Fruit fly (Drosophila melanogaster): ENCODE data around the gene Rpp20.

The Rpp20 gene

DNA sequence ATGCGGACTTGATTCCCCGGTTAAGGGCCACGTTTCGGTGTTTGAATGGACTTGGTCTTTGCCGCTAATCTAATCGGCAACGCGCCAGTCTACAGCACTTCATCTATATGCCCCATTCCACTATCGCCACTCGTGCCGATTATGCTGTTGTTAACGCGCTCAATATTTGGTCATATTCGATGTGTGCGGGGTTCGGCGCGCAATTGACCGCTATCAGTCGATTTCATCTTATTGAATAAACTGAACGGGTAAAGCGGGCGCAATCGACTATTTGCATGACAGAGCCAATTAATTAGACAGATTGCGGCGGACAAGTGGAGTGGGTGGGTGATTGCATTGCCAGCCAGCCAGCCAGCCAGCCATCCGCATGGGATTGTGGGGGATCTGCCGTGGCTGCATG lies 8.1 kb downstream of the Rpp20 start:
- TF ChIP-seq Mnt (GFP tag; optimal IDR thresholded peaks at IDR 0.05), result peak; percentile 38
- TF ChIP-seq pad (GFP tag; optimal IDR thresholded peaks at IDR 0.05), result no peak
- TF ChIP-seq cic (GFP tag; optimal IDR thresholded peaks at IDR 0.05), result peak; percentile 48

dm6 chrX:19753710-19754109 lies 9.5 kb downstream of the Rpp20 start:
- TF ChIP-seq CG5204 (GFP tag; optimal IDR thresholded peaks at IDR 0.05) (no peak), kay (GFP tag; ENCODE audit: borderline replicate concordance) (no peak), CG1620 (GFP tag; optimal IDR thresholded peaks at IDR 0.05) (no peak), CG14711 (tag; optimal IDR thresholded peaks at IDR 0.05) (no peak), pad (GFP tag; optimal IDR thresholded peaks at IDR 0.05) (no peak), CG7101 (tag; optimal IDR thresholded peaks at IDR 0.05) (no peak), CG33017 (tag; optimal IDR thresholded peaks at IDR 0.05) (no peak), ovo (GFP tag; optimal IDR thresholded peaks at IDR 0.05) (no peak), cnc (optimal IDR thresholded peaks at IDR 0.05) (no peak)

dm6 chrX:19754152-19754579 lies 9.9 kb downstream of the Rpp20 start:
- TF ChIP-seq cnc (optimal IDR thresholded peaks at IDR 0.05) (no peak), Crg-1 (GFP tag; optimal IDR thresholded peaks at IDR 0.05) (no peak), CG7045 (GFP tag; optimal IDR thresholded peaks at IDR 0.05) (no peak), bab1 (GFP tag; optimal IDR thresholded peaks at IDR 0.05) (no peak), CG33017 (tag; optimal IDR thresholded peaks at IDR 0.05) (no peak), toe (GFP tag; optimal IDR thresholded peaks at IDR 0.05) (no peak), Hr96 (GFP tag; optimal IDR thresholded peaks at IDR 0.05) (no peak), CG1620 (GFP tag; optimal IDR thresholded peaks at IDR 0.05) (no peak), pad (GFP tag; optimal IDR thresholded peaks at IDR 0.05) (peak; percentile 8), CG12768 (GFP tag; optimal IDR thresholded peaks at IDR 0.05) (peak; percentile 3), kay (GFP tag; ENCODE audit: borderline replicate concordance) (no peak), CG14711 (tag; optimal IDR thresholded peaks at IDR 0.05) (no peak), tj (GFP tag; optimal IDR thresholded peaks at IDR 0.05) (no peak), Clk (GFP tag; optimal IDR thresholded peaks at IDR 0.05) (no peak), Mnt (GFP tag; optimal IDR thresholded peaks at IDR 0.05) (peak; percentile 1), CG11617 (GFP tag; optimal IDR thresholded peaks at IDR 0.05) (no peak), CG5204 (GFP tag; optimal IDR thresholded peaks at IDR 0.05) (no peak), cic (GFP tag; optimal IDR thresholded peaks at IDR 0.05) (peak; percentile 58), CG7101 (tag; optimal IDR thresholded peaks at IDR 0.05) (no peak)

dm6 chrX:19754705-19755403 lies 10.6 kb downstream of the Rpp20 start:
- TF ChIP-seq Clk (GFP tag; optimal IDR thresholded peaks at IDR 0.05) (no peak), cnc (optimal IDR thresholded peaks at IDR 0.05) (peak; percentile 67 to 76)

DNA sequence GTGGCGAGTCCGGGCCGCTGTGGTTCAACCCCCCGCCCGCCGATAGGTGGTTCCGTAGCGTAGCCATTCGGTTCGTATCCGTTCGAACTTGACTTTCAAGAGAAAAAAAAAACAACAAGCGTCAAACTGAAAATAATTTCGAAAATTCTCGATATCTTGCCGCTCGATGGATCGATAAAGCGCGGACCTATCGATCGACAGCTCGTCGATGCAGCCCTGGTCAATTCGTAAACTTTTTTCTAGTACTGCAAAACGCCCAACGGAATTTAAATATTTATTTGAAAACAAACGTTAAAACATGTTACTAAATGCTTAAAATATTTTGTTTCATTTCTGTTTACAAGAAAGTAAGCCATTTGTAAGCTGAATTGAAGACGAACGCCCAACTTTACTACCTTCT lies 17.9 kb downstream of the Rpp20 start:
- TF ChIP-seq CG1620 (GFP tag; optimal IDR thresholded peaks at IDR 0.05) (peak; percentile 38), CG7045 (GFP tag; optimal IDR thresholded peaks at IDR 0.05) (no peak), CG7101 (tag; optimal IDR thresholded peaks at IDR 0.05) (peak; percentile 6), pad (GFP tag; optimal IDR thresholded peaks at IDR 0.05) (peak; percentile 13), CG14711 (tag; optimal IDR thresholded peaks at IDR 0.05) (no peak), Crg-1 (GFP tag; optimal IDR thresholded peaks at IDR 0.05) (peak; percentile 46), bab1 (GFP tag; optimal IDR thresholded peaks at IDR 0.05) (peak; percentile 12)

dm6 chrX:19763440-19764002 lies 19.3 kb downstream of the Rpp20 start:
- no peak for TF ChIP-seq CG1620 (GFP tag; optimal IDR thresholded peaks at IDR 0.05)
- no peak for TF ChIP-seq bab1 (GFP tag; optimal IDR thresholded peaks at IDR 0.05)
- no peak for TF ChIP-seq CG7045 (GFP tag; optimal IDR thresholded peaks at IDR 0.05)
- no peak for TF ChIP-seq cnc (optimal IDR thresholded peaks at IDR 0.05)
- no peak for TF ChIP-seq CG33017 (tag; optimal IDR thresholded peaks at IDR 0.05)
- TF ChIP-seq Crg-1 (GFP tag; optimal IDR thresholded peaks at IDR 0.05), result no peak
- no peak for TF ChIP-seq ovo (GFP tag; optimal IDR thresholded peaks at IDR 0.05)
- TF ChIP-seq CG14711 (tag; optimal IDR thresholded peaks at IDR 0.05), result no peak

- TF ChIP-seq Crg-1 (GFP tag; optimal IDR thresholded peaks at IDR 0.05), result no peak
- no peak for TF ChIP-seq CG1620 (GFP tag; optimal IDR thresholded peaks at IDR 0.05)
- TF ChIP-seq toe (GFP tag; optimal IDR thresholded peaks at IDR 0.05), result no peak
- TF ChIP-seq bab1 (GFP tag; optimal IDR thresholded peaks at IDR 0.05), result no peak
- TF ChIP-seq Mnt (GFP tag; optimal IDR thresholded peaks at IDR 0.05), result no peak
- TF ChIP-seq kay (GFP tag; ENCODE audit: borderline replicate concordance), result no peak
- TF ChIP-seq CG33017 (tag; optimal IDR thresholded peaks at IDR 0.05), result no peak
- TF ChIP-seq CG11617 (GFP tag; optimal IDR thresholded peaks at IDR 0.05), result no peak
- no peak for TF ChIP-seq pad (GFP tag; optimal IDR thresholded peaks at IDR 0.05)
- no peak for TF ChIP-seq Clk (GFP tag; optimal IDR thresholded peaks at IDR 0.05)
- no peak for TF ChIP-seq tj (GFP tag; optimal IDR thresholded peaks at IDR 0.05)
- no peak for TF ChIP-seq CG7045 (GFP tag; optimal IDR thresholded peaks at IDR 0.05)
These were observed 20.7 kb downstream of the Rpp20 start, which contains the start of gene CG12702 for dm6 chrX:19764824-19765489. CG12702 (minus strand) TSS chrX:19764874.
